Worm (Caenorhabditis elegans) whole organism, young adult: ENCODE measurements around the gene C15H9.2.
A peak's percentile ranks its signal among the peaks of the same experiment; 100 is the strongest.

ENCODE experiments used
- B0019.2 ChIP-seq: fragments of 200-800 bp; sonication (Bioruptor generic); conservative IDR thresholded peaks from 2 replicates; pipeline ENCODE4 v1.3.6; 2022; ENCODE audit warnings: missing genetic modification reagents, missing genetic modification characterization, missing compliant biosample characterization
- B0336.3 ChIP-seq: fragments of 200-800 bp; sonication (Bioruptor generic); IDR thresholded peaks from 2 replicates; pipeline ENCODE4 v1.3.6; 2022; ENCODE audit warnings: missing genetic modification characterization, missing compliant biosample characterization
- C17E4.6 ChIP-seq: fragments of 200-800 bp; sonication (Bioruptor generic); IDR thresholded peaks from 2 replicates; pipeline ENCODE4 v1.3.6; 2022; ENCODE audit warnings: missing genetic modification reagents, missing genetic modification characterization, missing compliant biosample characterization
- D2030.7 ChIP-seq: fragments of 200-800 bp; sonication (Bioruptor generic); IDR thresholded peaks from 2 replicates; pipeline ENCODE4 v1.3.6; 2022; ENCODE audit warnings: missing genetic modification reagents, missing genetic modification characterization, missing compliant biosample characterization
- F22D6.2 ChIP-seq: sonication (generic microtip); optimal IDR thresholded peaks from 2 replicates; lab custom pipeline; 2016; ENCODE audit warnings: mild to moderate bottlenecking, missing genetic modification characterization, missing compliant biosample characterization
- F23B12.7 ChIP-seq: sonication (generic microtip); optimal IDR thresholded peaks from 2 replicates; lab custom pipeline; 2017; ENCODE audit warnings: missing genetic modification characterization, mild to moderate bottlenecking, missing compliant biosample characterization, antibody characterized with exemption, moderate library complexity; ENCODE audit not compliant: insufficient read depth
- F37B4.10 ChIP-seq: fragments of 200-800 bp; sonication (Bioruptor generic); IDR thresholded peaks from 2 replicates; pipeline ENCODE4 v1.3.6; 2022; ENCODE audit warnings: missing genetic modification characterization, missing compliant biosample characterization
- F57C9.4 ChIP-seq: sonication (generic microtip); optimal IDR thresholded peaks from 2 replicates; lab custom pipeline; 2017; ENCODE audit warnings: mild to moderate bottlenecking, missing genetic modification characterization, missing compliant biosample characterization
- K12H6.12 ChIP-seq: fragments of 200-800 bp; sonication (Bioruptor generic); optimal IDR thresholded peaks from 2 replicates; lab custom pipeline; 2018; ENCODE audit warnings: mild to moderate bottlenecking, missing genetic modification characterization, missing compliant biosample characterization
- Y53F4B.3 ChIP-seq: fragments of 200-800 bp; sonication (Bioruptor generic); IDR thresholded peaks from 2 replicates; pipeline ENCODE4 v1.3.6; 2022; ENCODE audit warnings: missing genetic modification reagents, missing genetic modification characterization, missing compliant biosample characterization
- ZK185.1 ChIP-seq: sonication (generic microtip); optimal IDR thresholded peaks from 2 replicates; lab custom pipeline; 2016; ENCODE audit warnings: mild to moderate bottlenecking, missing genetic modification characterization, missing compliant biosample characterization; ENCODE audit not compliant: poor library complexity, severe bottlenecking
- aptf-2 ChIP-seq: fragments of 200-800 bp; sonication (Bioruptor generic); conservative IDR thresholded peaks from 2 replicates; pipeline ENCODE4 v1.3.6; 2022; ENCODE audit warnings: missing genetic modification reagents, missing genetic modification characterization, missing compliant biosample characterization
- atf-7 ChIP-seq: sonication (generic microtip); optimal IDR thresholded peaks from 2 replicates; lab custom pipeline; 2017; ENCODE audit warnings: mild to moderate bottlenecking, missing genetic modification characterization, missing compliant biosample characterization
- athp-1 ChIP-seq: sonication (generic microtip); optimal IDR thresholded peaks from 2 replicates; lab custom pipeline; 2017; ENCODE audit warnings: mild to moderate bottlenecking, missing genetic modification characterization, missing compliant biosample characterization
- attf-3 ChIP-seq: fragments of 200-800 bp; sonication (Bioruptor generic); conservative IDR thresholded peaks from 2 replicates; pipeline ENCODE4 v1.3.6; 2022; ENCODE audit warnings: missing genetic modification reagents, missing genetic modification characterization, missing compliant biosample characterization
- attf-5 ChIP-seq: fragments of 200-800 bp; sonication (Bioruptor generic); optimal IDR thresholded peaks from 2 replicates; lab custom pipeline; 2018; ENCODE audit warnings: mild to moderate bottlenecking, missing genetic modification characterization, missing compliant biosample characterization
- bed-2 ChIP-seq: fragments of 200-800 bp; sonication (Bioruptor generic); IDR thresholded peaks from 2 replicates; pipeline ENCODE4 v1.3.6; 2022; ENCODE audit warnings: missing genetic modification reagents, missing genetic modification characterization, missing compliant biosample characterization
- ccch-3 ChIP-seq: fragments of 200-800 bp; sonication (Bioruptor generic); optimal IDR thresholded peaks from 2 replicates; lab custom pipeline; 2018; ENCODE audit warnings: mild to moderate bottlenecking, missing genetic modification characterization, missing compliant biosample characterization
- cebp-1 ChIP-seq, 2 experiments: fragments of 200-800 bp in 1 of 2; sonication (Bioruptor generic) in 1 of 2; sonication (generic microtip) in 1 of 2; IDR thresholded peaks in 1 of 2; optimal IDR thresholded peaks in 1 of 2; 2 replicates each; pipeline versions ENCODE4 v1.3.6 to Lab custom; 2017 to 2022; ENCODE audit warnings: missing compliant biosample characterization in 2 of 2, missing genetic modification characterization in 2 of 2, mild to moderate bottlenecking in 1 of 2, missing genetic modification reagents in 1 of 2, moderate library complexity in 1 of 2
- cebp-2 ChIP-seq: fragments of 200-800 bp; sonication (Bioruptor generic); IDR thresholded peaks from 2 replicates; pipeline ENCODE4 v1.3.6; 2022; ENCODE audit warnings: missing genetic modification characterization, missing compliant biosample characterization
- ceh-58 ChIP-seq: fragments of 200-800 bp; sonication (Bioruptor generic); IDR thresholded peaks from 2 replicates; pipeline ENCODE4 v1.3.6; 2022; ENCODE audit warnings: missing genetic modification characterization, missing compliant biosample characterization
- dox-1 ChIP-seq: fragments of 200-800 bp; sonication (Bioruptor generic); IDR thresholded peaks from 2 replicates; pipeline ENCODE4 v1.3.6; 2022; ENCODE audit warnings: missing genetic modification reagents, missing genetic modification characterization, missing compliant biosample characterization
- him-1 ChIP-seq: sonication (generic microtip); optimal IDR thresholded peaks from 2 replicates; lab custom pipeline; 2016; ENCODE audit warnings: missing genotype, missing genetic modification reagents, missing genetic modification characterization, missing compliant biosample characterization
- hmg-20 ChIP-seq: fragments of 200-800 bp; sonication (Bioruptor generic); IDR thresholded peaks from 2 replicates; pipeline ENCODE4 v1.3.6; 2022; ENCODE audit warnings: missing genetic modification reagents, missing genetic modification characterization, missing compliant biosample characterization
- hsf-1 ChIP-seq: fragments of 200-800 bp; sonication (Bioruptor generic); IDR thresholded peaks from 2 replicates; pipeline ENCODE4 v1.3.6; 2022; ENCODE audit warnings: missing genetic modification reagents, missing genetic modification characterization, missing compliant biosample characterization
- lin-40 ChIP-seq: sonication (generic microtip); optimal IDR thresholded peaks from 2 replicates; lab custom pipeline; 2016; ENCODE audit warnings: missing genetic modification characterization, mild to moderate bottlenecking, missing compliant biosample characterization, missing genotype, missing genetic modification reagents
- madf-6 ChIP-seq: fragments of 200-800 bp; sonication (Bioruptor generic); IDR thresholded peaks from 2 replicates; pipeline ENCODE4 v1.3.6; 2022; ENCODE audit warnings: missing genetic modification reagents, missing genetic modification characterization, missing compliant biosample characterization
- mel-28 ChIP-seq: sonication (generic microtip); optimal IDR thresholded peaks from 2 replicates; lab custom pipeline; 2016; ENCODE audit warnings: borderline replicate concordance, mild to moderate bottlenecking, missing genetic modification characterization, missing compliant biosample characterization
- mxl-1 ChIP-seq: sonication (generic microtip); optimal IDR thresholded peaks from 2 replicates; lab custom pipeline; 2016; ENCODE audit warnings: missing genetic modification characterization, missing compliant biosample characterization
- nfya-1 ChIP-seq: sonication (generic microtip); optimal IDR thresholded peaks from 2 replicates; lab custom pipeline; 2017; ENCODE audit warnings: antibody characterized with exemption, missing compliant biosample characterization, missing genetic modification characterization, borderline replicate concordance; ENCODE audit not compliant: insufficient read depth
- nfya-2 ChIP-seq: fragments of 200-800 bp; sonication (Bioruptor generic); IDR thresholded peaks from 2 replicates; pipeline ENCODE4 v1.3.6; 2022; ENCODE audit warnings: missing genetic modification reagents, missing genetic modification characterization, missing compliant biosample characterization
- nfyb-1 ChIP-seq: fragments of 200-800 bp; sonication (Bioruptor generic); IDR thresholded peaks from 2 replicates; pipeline ENCODE4 v1.3.6; 2022; ENCODE audit warnings: missing genetic modification reagents, missing genetic modification characterization, missing compliant biosample characterization
- nhr-80 ChIP-seq: sonication (generic microtip); optimal IDR thresholded peaks from 2 replicates; lab custom pipeline; 2016; ENCODE audit warnings: missing genetic modification characterization, missing compliant biosample characterization
- pha-4 ChIP-seq: fragments of 150-350 bp; sonication (generic microtip); optimal IDR thresholded peaks from 2 replicates; lab custom pipeline; 2014; ENCODE audit warnings: missing biosample characterization, missing genetic modification reagents, missing genetic modification characterization
- rcor-1 ChIP-seq: fragments of 200-800 bp; sonication (Bioruptor generic); IDR thresholded peaks from 2 replicates; pipeline ENCODE4 v1.3.6; 2022; ENCODE audit warnings: missing genetic modification reagents, missing genetic modification characterization, missing compliant biosample characterization
- sea-2 ChIP-seq: fragments of 200-800 bp; sonication (Bioruptor generic); IDR thresholded peaks from 2 replicates; pipeline ENCODE4 v1.3.6; 2022; ENCODE audit warnings: missing genetic modification characterization, missing compliant biosample characterization
- snpc-1.1 ChIP-seq: sonication (generic microtip); optimal IDR thresholded peaks from 2 replicates; lab custom pipeline; 2017; ENCODE audit warnings: missing genetic modification characterization, mild to moderate bottlenecking, missing compliant biosample characterization, antibody characterized with exemption, moderate library complexity, missing genotype, missing genetic modification reagents; ENCODE audit not compliant: insufficient read depth
- snpc-1.3 ChIP-seq: sonication (generic microtip); optimal IDR thresholded peaks from 2 replicates; lab custom pipeline; 2017; ENCODE audit warnings: missing genetic modification characterization, mild to moderate bottlenecking, missing compliant biosample characterization, antibody characterized with exemption, moderate library complexity, missing genotype, missing genetic modification reagents; ENCODE audit not compliant: insufficient read depth
- tbp1 ChIP-seq: fragments of 200-800 bp; sonication (Bioruptor generic); optimal IDR thresholded peaks from 2 replicates; lab custom pipeline; 2018; ENCODE audit warnings: mild to moderate bottlenecking, missing genetic modification characterization, missing compliant biosample characterization
- tlf-1 ChIP-seq: fragments of 200-800 bp; sonication (Bioruptor generic); optimal IDR thresholded peaks from 2 replicates; lab custom pipeline; 2018; ENCODE audit warnings: mild to moderate bottlenecking, missing genetic modification characterization, missing compliant biosample characterization
- unc-130 ChIP-seq: sonication (generic microtip); optimal IDR thresholded peaks from 2 replicates; lab custom pipeline; 2016; ENCODE audit warnings: missing genetic modification reagents, missing genetic modification characterization, missing compliant biosample characterization
- ztf-18 ChIP-seq: sonication (generic microtip); optimal IDR thresholded peaks from 2 replicates; lab custom pipeline; 2016; ENCODE audit warnings: missing genotype, mild to moderate bottlenecking, missing genetic modification characterization, missing compliant biosample characterization
- ztf-26 ChIP-seq: sonication (generic microtip); optimal IDR thresholded peaks from 2 replicates; lab custom pipeline; 2017; ENCODE audit warnings: missing genetic modification characterization, missing compliant biosample characterization
- ztf-28 ChIP-seq: fragments of 200-800 bp; sonication (Bioruptor generic); IDR thresholded peaks from 2 replicates; pipeline ENCODE4 v1.3.6; 2022; ENCODE audit warnings: missing genetic modification reagents, missing genetic modification characterization, missing compliant biosample characterization
- ztf-6 ChIP-seq: fragments of 200-800 bp; sonication (Bioruptor generic); IDR thresholded peaks from 2 replicates; pipeline ENCODE4 v1.3.6; 2022; ENCODE audit warnings: missing genetic modification reagents, missing genetic modification characterization, missing compliant biosample characterization

The C15H9.2 gene

DNA sequence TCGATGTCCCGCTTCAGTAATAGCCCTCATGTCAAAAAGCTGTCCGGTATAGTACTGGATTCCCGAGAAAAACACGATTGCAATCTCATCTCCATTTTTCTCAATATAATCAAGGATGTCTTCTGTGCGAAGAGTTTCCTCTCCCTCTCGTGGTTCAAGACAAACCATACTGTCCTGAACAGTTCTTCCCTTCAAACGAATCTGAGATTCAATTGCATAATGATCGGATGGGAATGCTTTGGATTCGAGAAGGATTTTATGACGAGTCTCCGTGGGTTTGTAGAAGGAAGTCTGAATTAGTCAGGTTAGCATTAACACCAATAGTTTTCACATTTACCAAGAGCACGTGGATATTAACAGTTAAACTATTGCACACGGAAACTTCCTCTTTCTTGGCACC, 10.4 kb upstream of the C15H9.2 start:
- TF ChIP-seq ceh-58 (GFP tag; lab: Robert Waterston, UW), result no peak
- no peak for TF ChIP-seq dox-1 (GFP tag; lab: Robert Waterston, UW)
- no peak for TF ChIP-seq nfya-2 (GFP tag; lab: Robert Waterston, UW)
- no peak for TF ChIP-seq bed-2
- TF ChIP-seq snpc-1.3, result no peak
- no peak for TF ChIP-seq ztf-26 (tag; lab: Kevin White, UChicago)
- no peak for TF ChIP-seq pha-4 (tag; lab: Kevin White, UChicago)
- no peak for TF ChIP-seq F37B4.10 (GFP tag; lab: Robert Waterston, UW)
- no peak for TF ChIP-seq him-1 (tag; lab: Kevin White, UChicago)
- TF ChIP-seq aptf-2 (GFP tag; lab: Robert Waterston, UW), result no peak
- no peak for TF ChIP-seq D2030.7 (GFP tag; lab: Robert Waterston, UW)
- TF ChIP-seq K12H6.12, result no peak
- no peak for TF ChIP-seq attf-3 (GFP tag; lab: Robert Waterston, UW)
- TF ChIP-seq snpc-1.1, result no peak

- TF ChIP-seq nhr-80 (tag; lab: Kevin White, UChicago), result peak; percentile 45
- TF ChIP-seq madf-6, result no peak
Observed at ce11 chrX:6109288-6109770, 9.0 kb upstream of the C15H9.2 start, which contains the start of gene kynu-1. Gene kynu-1 (minus strand): TSS chrX:6109338.

ce11 chrX:6112817-6113216, 5.5 kb upstream of the C15H9.2 start, which contains the start of gene prx-3:
Gene prx-3 (minus strand): TSS chrX:6112917.
- TF ChIP-seq hmg-20 (GFP tag; lab: Robert Waterston, UW) (no peak), nfyb-1 (GFP tag; lab: Robert Waterston, UW) (no peak), rcor-1 (no peak), unc-130 (no peak), B0336.3 (GFP tag; lab: Robert Waterston, UW) (no peak), ceh-58 (GFP tag; lab: Robert Waterston, UW) (no peak), mxl-1 (tag; lab: Kevin White, UChicago) (no peak), F23B12.7 (tag; lab: Kevin White, UChicago) (no peak), nhr-80 (tag; lab: Kevin White, UChicago) (no peak), K12H6.12 (no peak), mel-28 (tag; lab: Kevin White, UChicago) (no peak), cebp-1 (GFP tag; IDR thresholded peaks at IDR 0.05; lab: Robert Waterston, UW) (no peak), cebp-1 (tag; optimal IDR thresholded peaks at IDR 0.05; lab: Kevin White, UChicago) (no peak), nfya-1 (no peak), lin-40 (tag; lab: Kevin White, UChicago) (no peak), tlf-1 (GFP tag; lab: Kevin White, UChicago) (no peak), tbp1 (GFP tag; lab: Kevin White, UChicago) (no peak), C17E4.6 (GFP tag; lab: Robert Waterston, UW) (no peak)

DNA sequence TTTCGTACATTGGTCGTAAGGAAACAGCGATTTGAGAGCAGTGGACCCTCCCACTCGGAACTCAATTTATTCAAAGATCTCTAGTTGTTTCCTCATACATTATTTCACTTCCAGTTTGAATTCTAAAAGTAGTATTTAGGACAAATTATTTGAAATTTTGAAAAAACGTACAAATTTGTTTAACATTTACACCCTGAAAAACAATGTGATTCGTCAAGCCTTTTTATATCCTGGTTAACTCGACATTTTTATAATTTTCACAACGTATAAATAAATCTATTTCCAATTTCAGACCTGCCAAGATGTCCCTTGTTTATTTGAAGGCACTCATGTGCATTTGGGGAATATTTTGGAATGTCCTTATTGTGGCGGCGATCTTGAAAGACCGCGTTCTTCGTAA, 2.8 kb upstream of the C15H9.2 start, which contains the start of gene C15H9.3:
C15H9.3 (plus strand) TSS at position 301 of the 400 bp plus-strand sequence.
- TF ChIP-seq hsf-1, result no peak
- TF ChIP-seq cebp-2, result no peak
- no peak for TF ChIP-seq ztf-18 (tag; lab: Kevin White, UChicago)
- TF ChIP-seq Y53F4B.3, result no peak
- no peak for TF ChIP-seq nfya-2 (GFP tag; lab: Robert Waterston, UW)
- TF ChIP-seq sea-2, result no peak
- no peak for TF ChIP-seq F57C9.4 (tag; lab: Kevin White, UChicago)
- TF ChIP-seq B0019.2 (GFP tag; lab: Robert Waterston, UW), result no peak
- no peak for TF ChIP-seq attf-5 (GFP tag; lab: Kevin White, UChicago)
- no peak for TF ChIP-seq ztf-6 (GFP tag; lab: Robert Waterston, UW)
- no peak for TF ChIP-seq F22D6.2 (tag; lab: Kevin White, UChicago)
- no peak for TF ChIP-seq ztf-28
- no peak for TF ChIP-seq athp-1
- TF ChIP-seq nhr-80 (tag; lab: Kevin White, UChicago), result no peak
- TF ChIP-seq ccch-3 (GFP tag; lab: Kevin White, UChicago), result no peak
- no peak for TF ChIP-seq ZK185.1 (tag; lab: Kevin White, UChicago)
- no peak for TF ChIP-seq atf-7
- TF ChIP-seq, all 124 proteins: peak for 0
